Worm (Caenorhabditis elegans): ENCODE results near the gene M151.3.

ce11 chrII:3630810-3631209, 3.8 kb downstream of the M151.3 start, which contains the start of gene M151.2:
- no peak for TF ChIP-seq ztf-11 (tag; optimal IDR thresholded peaks at IDR 0.05)
- TF ChIP-seq snpc-4 (tag; optimal IDR thresholded peaks at IDR 0.05): no peak
- TF ChIP-seq ceh-83 (GFP tag; optimal IDR thresholded peaks at IDR 0.05): no peak
- no peak for TF ChIP-seq unc-62 (GFP tag; optimal IDR thresholded peaks at IDR 0.05)
- no peak for TF ChIP-seq nhr-237 (tag; optimal IDR thresholded peaks at IDR 0.05)
- no peak for TF ChIP-seq lsy-2 (tag; optimal IDR thresholded peaks at IDR 0.05)
- no peak for TF ChIP-seq nhr-76 (tag; optimal IDR thresholded peaks at IDR 0.05)
